Fruit fly (Drosophila melanogaster) whole organism: ENCODE data around the gene CG44174.

Experiments
- CG8478 ChIP-seq: fragments of >200 bp; optimal IDR thresholded peaks from 2 replicates; lab custom pipeline; 2018; ENCODE audit warnings: inconsistent platforms
- Dll ChIP-seq: fragments of >200 bp; optimal IDR thresholded peaks from 2 replicates; lab custom pipeline; 2017
- EcR ChIP-seq, 2 experiments: fragments of >200 bp; optimal IDR thresholded peaks; 2 replicates each; lab custom pipeline; 2017; ENCODE audit warnings: missing biosample characterization in 2 of 2, missing genetic modification characterization in 2 of 2, missing genetic modification reagents in 2 of 2
- psq ChIP-seq: fragments of >200 bp; optimal IDR thresholded peaks from 2 replicates; lab custom pipeline; 2017
- usp ChIP-seq: fragments of >200 bp; optimal IDR thresholded peaks from 2 replicates; lab custom pipeline; 2017; ENCODE audit warnings: missing biosample characterization, missing genetic modification characterization, mixed read lengths

DNA sequence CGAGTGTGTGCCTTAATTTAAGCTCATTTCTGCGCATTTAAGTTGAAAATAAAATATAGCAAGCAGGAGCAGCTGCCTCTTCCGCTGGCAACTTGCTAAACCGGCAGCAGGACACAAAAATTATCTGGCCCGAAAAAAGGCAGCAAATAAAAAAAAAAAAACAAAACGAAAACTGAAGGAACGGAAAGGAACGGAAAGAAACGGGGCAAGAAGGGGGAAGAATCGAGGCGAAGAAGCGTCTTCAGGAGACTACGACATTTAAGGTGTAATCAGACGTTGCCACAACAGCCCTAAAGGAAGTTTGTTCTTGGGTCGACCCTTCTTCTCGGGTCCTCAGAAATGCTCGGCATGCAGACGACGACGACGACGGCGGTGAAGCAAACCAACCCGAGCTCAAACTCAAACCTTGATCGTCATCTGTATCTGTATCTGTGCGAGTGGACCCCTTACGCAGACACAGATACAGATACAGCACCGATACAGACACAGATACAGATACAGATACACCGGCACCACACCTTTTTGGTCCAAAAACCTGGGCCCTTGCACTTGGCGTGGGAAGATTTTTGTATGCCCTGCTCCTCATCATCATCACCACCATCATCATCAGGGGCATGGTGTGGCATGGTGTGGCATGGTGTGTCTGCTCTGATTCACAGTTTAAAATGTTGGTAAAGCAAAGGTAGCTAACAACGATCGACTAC lies 13.0 kb upstream of the CG44174 start:
- TF ChIP-seq Dll (lab: Kevin White, UChicago) (no peak), EcR (GFP tag; optimal IDR thresholded peaks at IDR 0.05; lab: Kevin White, UChicago) (no peak), psq (lab: Kevin White, UChicago) (no peak), CG8478 (lab: Kevin White, UChicago) (no peak), usp (no peak)
